Fruit fly (Drosophila melanogaster): ENCODE results near the gene Tb.

dm6 chr3R:26629618-26630017 is 26.6 kb upstream of the Tb start, which contains the start of gene TwdlJ:
- no peak for TF ChIP-seq h (GFP tag; optimal IDR thresholded peaks at IDR 0.05)
- TF ChIP-seq OdsH (GFP tag; optimal IDR thresholded peaks at IDR 0.05), result no peak
- no peak for TF ChIP-seq usp (GFP tag; optimal IDR thresholded peaks at IDR 0.05)
- TF ChIP-seq ey (GFP tag; optimal IDR thresholded peaks at IDR 0.05), result no peak
- TF ChIP-seq Dfd (GFP tag; optimal IDR thresholded peaks at IDR 0.05), result no peak
- no peak for TF ChIP-seq Myc (optimal IDR thresholded peaks at IDR 0.05)
- no peak for TF ChIP-seq Rel (GFP tag; optimal IDR thresholded peaks at IDR 0.05)
- TF ChIP-seq Rel (tag; optimal IDR thresholded peaks at IDR 0.05), result no peak
- TF ChIP-seq dmrt93B (GFP tag; optimal IDR thresholded peaks at IDR 0.05), result no peak
- no peak for TF ChIP-seq Hr78 (GFP tag; optimal IDR thresholded peaks at IDR 0.05)
- no peak for TF ChIP-seq Sp1 (GFP tag; optimal IDR thresholded peaks at IDR 0.05)
- TF ChIP-seq brk (GFP tag; optimal IDR thresholded peaks at IDR 0.05), result no peak
- no peak for TF ChIP-seq psq (GFP tag; optimal IDR thresholded peaks at IDR 0.05)
- no peak for TF ChIP-seq Abd-B (GFP tag; optimal IDR thresholded peaks at IDR 0.05)
